Fruit fly (Drosophila melanogaster): ENCODE data around the gene Tace.

- TF ChIP-seq h (optimal IDR thresholded peaks at IDR 0.05) (no peak), insv (optimal IDR thresholded peaks at IDR 0.05) (no peak), Myc (optimal IDR thresholded peaks at IDR 0.05) (no peak)
Observed at dm6 chr3R:30037630-30038029, 37.3 kb downstream of the Tace start, which contains the start of gene ocn.

Measured in Kc167 (cell line).